Fruit fly (Drosophila melanogaster) whole organism, embryonic: ENCODE data around the gene CG15498.

Experiments used
- BEAF-32 ChIP-seq: fragments of 200-800 bp; sonication (Bioruptor generic); optimal IDR thresholded peaks from 3 replicates; lab custom pipeline; 2017; ENCODE audit warnings: missing biosample characterization, missing genetic modification characterization, mild to moderate bottlenecking, moderate library complexity, missing genetic modification reagents
- Blimp-1 ChIP-seq: fragments of 200-800 bp; sonication (Bioruptor generic); optimal IDR thresholded peaks from 3 replicates; lab custom pipeline; 2018; ENCODE audit warnings: missing biosample characterization, missing genetic modification characterization, mild to moderate bottlenecking, moderate library complexity, missing genetic modification reagents
- CG10147 ChIP-seq: fragments of 200-800 bp; sonication (Bioruptor generic); optimal IDR thresholded peaks from 2 replicates; lab custom pipeline; 2019; ENCODE audit warnings: missing biosample characterization, mild to moderate bottlenecking, missing genetic modification characterization, moderate library complexity
- CG11085 ChIP-seq: fragments of 200-800 bp; sonication (Bioruptor generic); IDR thresholded peaks from 2 replicates; pipeline ENCODE4 v1.3.6; 2022; ENCODE audit warnings: missing biosample characterization, missing genetic modification characterization
- CG11696 ChIP-seq: fragments of 200-800 bp; sonication (Bioruptor generic); IDR thresholded peaks from 2 replicates; pipeline ENCODE4 v1.3.6; 2022; ENCODE audit warnings: missing biosample characterization, missing genetic modification characterization
- CG12659 ChIP-seq: fragments of 200-800 bp; sonication (Bioruptor generic); optimal IDR thresholded peaks from 3 replicates; lab custom pipeline; 2017; ENCODE audit warnings: mild to moderate bottlenecking, missing biosample characterization, missing genetic modification reagents, missing genetic modification characterization
- CG12942 ChIP-seq: fragments of 200-800 bp; sonication (Bioruptor generic); optimal IDR thresholded peaks from 3 replicates; lab custom pipeline; 2016; ENCODE audit warnings: missing biosample characterization, missing genetic modification characterization
- CG14710 ChIP-seq: fragments of 200-800 bp; sonication (Bioruptor generic); optimal IDR thresholded peaks from 3 replicates; lab custom pipeline; 2019; ENCODE audit warnings: missing biosample characterization, mild to moderate bottlenecking, missing genetic modification characterization, moderate library complexity
- CG15601 ChIP-seq: fragments of 200-800 bp; sonication (Bioruptor generic); optimal IDR thresholded peaks from 3 replicates; lab custom pipeline; 2019; ENCODE audit warnings: missing biosample characterization, mild to moderate bottlenecking, missing genetic modification characterization, moderate library complexity
- CG1603 ChIP-seq: fragments of 200-800 bp; sonication (Bioruptor generic); optimal IDR thresholded peaks from 2 replicates; lab custom pipeline; 2019; ENCODE audit warnings: missing biosample characterization, mild to moderate bottlenecking, missing genetic modification characterization, moderate library complexity
- CG17359 ChIP-seq: fragments of 200-800 bp; sonication (Bioruptor generic); optimal IDR thresholded peaks from 3 replicates; lab custom pipeline; 2018; ENCODE audit warnings: missing biosample characterization, mild to moderate bottlenecking, missing genetic modification characterization, moderate library complexity
- CG18262 ChIP-seq: fragments of 200-800 bp; optimal IDR thresholded peaks from 3 replicates; lab custom pipeline; 2019; ENCODE audit warnings: missing biosample characterization, mild to moderate bottlenecking, missing genetic modification characterization, moderate library complexity
- CG1832 ChIP-seq: fragments of 200-800 bp; sonication (Bioruptor generic); optimal IDR thresholded peaks from 2 replicates; lab custom pipeline; 2017; ENCODE audit warnings: missing biosample characterization, mild to moderate bottlenecking, missing genetic modification characterization, inconsistent platforms
- CG2116 ChIP-seq: fragments of 200-800 bp; sonication (Bioruptor generic); optimal IDR thresholded peaks from 3 replicates; lab custom pipeline; 2018; ENCODE audit warnings: missing biosample characterization, mild to moderate bottlenecking, missing genetic modification characterization
- CG2712 ChIP-seq: fragments of 200-800 bp; optimal IDR thresholded peaks from 3 replicates; lab custom pipeline; 2019; ENCODE audit warnings: missing biosample characterization, mild to moderate bottlenecking, missing genetic modification characterization, moderate library complexity
- CG30403 ChIP-seq: fragments of 200-800 bp; sonication (Bioruptor generic); optimal IDR thresholded peaks from 3 replicates; lab custom pipeline; 2016; ENCODE audit warnings: missing biosample characterization, missing genetic modification characterization
- CG3407 ChIP-seq: fragments of 200-800 bp; sonication (Bioruptor generic); optimal IDR thresholded peaks from 2 replicates; lab custom pipeline; 2018; ENCODE audit warnings: missing biosample characterization, mild to moderate bottlenecking, missing genetic modification characterization
- CG4820 ChIP-seq: fragments of 200-800 bp; sonication (Bioruptor generic); optimal IDR thresholded peaks from 3 replicates; lab custom pipeline; 2016; ENCODE audit warnings: missing biosample characterization, missing genetic modification characterization
- CG6765 ChIP-seq: fragments of 200-800 bp; sonication (Bioruptor generic); optimal IDR thresholded peaks from 3 replicates; lab custom pipeline; 2017; ENCODE audit warnings: missing biosample characterization, mild to moderate bottlenecking, missing genetic modification characterization
- CG7786 ChIP-seq: fragments of 200-800 bp; sonication (Bioruptor generic); optimal IDR thresholded peaks from 2 replicates; lab custom pipeline; 2016; ENCODE audit warnings: missing biosample characterization, missing genetic modification characterization
- CG7963 ChIP-seq: fragments of 200-800 bp; sonication (Bioruptor generic); IDR thresholded peaks from 3 replicates; pipeline ENCODE4 v1.3.6; 2022; ENCODE audit warnings: missing biosample characterization, missing genetic modification characterization; ENCODE audit not compliant: partially characterized antibody
- CG8290 ChIP-seq, 3 experiments: fragments of 200-800 bp; sonication (Bioruptor generic); optimal IDR thresholded peaks; 2 replicates each; lab custom pipeline; 2016 to 2019; ENCODE audit warnings: missing biosample characterization in 3 of 3, missing genetic modification characterization in 3 of 3, mild to moderate bottlenecking in 2 of 3, moderate library complexity in 1 of 3
- CG8924 ChIP-seq: fragments of 200-800 bp; optimal IDR thresholded peaks from 3 replicates; lab custom pipeline; 2019; ENCODE audit warnings: missing biosample characterization, mild to moderate bottlenecking, missing genetic modification characterization, moderate library complexity
- Dek ChIP-seq: fragments of 200-800 bp; sonication (Bioruptor generic); optimal IDR thresholded peaks from 3 replicates; lab custom pipeline; 2019; ENCODE audit warnings: missing biosample characterization, mild to moderate bottlenecking, missing genetic modification characterization, moderate library complexity
- Dp ChIP-seq: fragments of 200-800 bp; sonication (Bioruptor generic); optimal IDR thresholded peaks from 2 replicates; lab custom pipeline; 2018; ENCODE audit warnings: missing biosample characterization, mild to moderate bottlenecking, missing genetic modification characterization, moderate library complexity
- Hr3 ChIP-seq: fragments of 200-800 bp; sonication (Bioruptor generic); optimal IDR thresholded peaks from 3 replicates; lab custom pipeline; 2016; ENCODE audit warnings: missing biosample characterization, missing genetic modification characterization
- Kr ChIP-seq: fragments of 200-800 bp; sonication (Bioruptor generic); optimal IDR thresholded peaks from 2 replicates; lab custom pipeline; 2017; ENCODE audit warnings: missing biosample characterization, mild to moderate bottlenecking, missing genetic modification characterization
- Optix ChIP-seq: fragments of 200-800 bp; sonication (Bioruptor generic); IDR thresholded peaks from 3 replicates; pipeline ENCODE4 v1.3.6; 2022; ENCODE audit warnings: missing biosample characterization, missing genetic modification characterization
- Six4 ChIP-seq: fragments of 200-800 bp; sonication (Bioruptor generic); optimal IDR thresholded peaks from 2 replicates; lab custom pipeline; 2016; ENCODE audit warnings: missing biosample characterization, missing genetic modification characterization
- Ssrp ChIP-seq: fragments of 200-800 bp; sonication (Bioruptor generic); optimal IDR thresholded peaks from 2 replicates; lab custom pipeline; 2018; ENCODE audit warnings: missing biosample characterization, mild to moderate bottlenecking, missing genetic modification characterization, moderate library complexity
- Vsx1 ChIP-seq: fragments of 200-800 bp; sonication (Bioruptor generic); optimal IDR thresholded peaks from 2 replicates; lab custom pipeline; 2017; ENCODE audit warnings: missing biosample characterization, mild to moderate bottlenecking, missing genetic modification characterization, missing genetic modification reagents
- Xbp1 ChIP-seq: fragments of 200-800 bp; sonication (Bioruptor generic); optimal IDR thresholded peaks from 3 replicates; lab custom pipeline; 2016; ENCODE audit warnings: missing biosample characterization, mild to moderate bottlenecking, missing genetic modification characterization
- az2 ChIP-seq: fragments of 200-800 bp; sonication (Bioruptor generic); optimal IDR thresholded peaks from 3 replicates; lab custom pipeline; 2016; ENCODE audit warnings: missing biosample characterization, missing genetic modification characterization
- bsh ChIP-seq, 2 experiments: fragments of 200-800 bp; sonication (Bioruptor generic); optimal IDR thresholded peaks; 2 replicates each; lab custom pipeline; 2017 to 2018; ENCODE audit warnings: mild to moderate bottlenecking in 2 of 2, missing biosample characterization in 2 of 2, missing genetic modification characterization in 2 of 2, moderate library complexity in 1 of 2
- ci ChIP-seq: fragments of 200-800 bp; sonication (Bioruptor generic); IDR thresholded peaks from 3 replicates; pipeline ENCODE4 v1.3.6; 2022; ENCODE audit warnings: missing biosample characterization, missing genetic modification characterization
- da ChIP-seq: fragments of 200-800 bp; sonication (Bioruptor generic); optimal IDR thresholded peaks from 2 replicates; lab custom pipeline; 2016; ENCODE audit warnings: missing biosample characterization, missing genetic modification characterization
- grau ChIP-seq: fragments of 200-800 bp; optimal IDR thresholded peaks from 3 replicates; lab custom pipeline; 2019; ENCODE audit warnings: missing biosample characterization, mild to moderate bottlenecking, missing genetic modification characterization, moderate library complexity
- ham ChIP-seq: fragments of 200-800 bp; sonication (Bioruptor generic); IDR thresholded peaks from 2 replicates; pipeline ENCODE4 v1.3.6; 2022; ENCODE audit warnings: missing biosample characterization, missing genetic modification characterization
- knrl ChIP-seq: fragments of 200-800 bp; sonication (Bioruptor generic); IDR thresholded peaks from 3 replicates; pipeline ENCODE4 v1.3.6; 2022; ENCODE audit warnings: missing biosample characterization, missing genetic modification characterization; ENCODE audit not compliant: partially characterized antibody
- lov ChIP-seq, 2 experiments: fragments of 200-800 bp in 1 of 2; fragments of >200 bp in 1 of 2; sonication (Bioruptor generic) in 1 of 2; IDR thresholded peaks in 1 of 2; optimal IDR thresholded peaks in 1 of 2; 2 replicates in 1 of 2; 3 replicates in 1 of 2; pipeline versions ENCODE4 v1.3.6 to Lab custom; 2017 to 2022; ENCODE audit warnings: missing biosample characterization in 1 of 2, missing genetic modification characterization in 1 of 2
- nerfin-1 ChIP-seq: fragments of 200-800 bp; sonication (Bioruptor generic); optimal IDR thresholded peaks from 3 replicates; lab custom pipeline; 2019; ENCODE audit warnings: missing biosample characterization, mild to moderate bottlenecking, missing genetic modification characterization, moderate library complexity
- sim ChIP-seq: fragments of 200-800 bp; sonication (Bioruptor generic); IDR thresholded peaks from 2 replicates; pipeline ENCODE4 v1.3.6; 2022; ENCODE audit warnings: missing biosample characterization, missing genetic modification characterization
- so ChIP-seq: fragments of 200-800 bp; sonication (Bioruptor generic); IDR thresholded peaks from 3 replicates; pipeline ENCODE4 v1.3.6; 2022; ENCODE audit warnings: missing biosample characterization, missing genetic modification characterization
- unpg ChIP-seq: fragments of 200-800 bp; sonication (Bioruptor generic); optimal IDR thresholded peaks from 3 replicates; lab custom pipeline; 2018; ENCODE audit warnings: missing biosample characterization, mild to moderate bottlenecking, missing genetic modification characterization, moderate library complexity
- wdn ChIP-seq: fragments of 200-800 bp; sonication (Bioruptor generic); IDR thresholded peaks from 2 replicates; pipeline ENCODE4 v1.3.6; 2022; ENCODE audit warnings: missing biosample characterization, missing genetic modification characterization
- wek ChIP-seq: fragments of 200-800 bp; sonication (Bioruptor generic); optimal IDR thresholded peaks from 3 replicates; lab custom pipeline; 2018; ENCODE audit warnings: missing biosample characterization, mild to moderate bottlenecking, missing genetic modification characterization, moderate library complexity
- wor ChIP-seq: fragments of 200-800 bp; sonication (Bioruptor generic); IDR thresholded peaks from 2 replicates; pipeline ENCODE4 v1.3.6; 2022; ENCODE audit warnings: missing biosample characterization, missing genetic modification characterization
- zfh2 ChIP-seq: fragments of 200-800 bp; sonication (Bioruptor generic); optimal IDR thresholded peaks from 2 replicates; lab custom pipeline; 2016; ENCODE audit warnings: missing biosample characterization, missing genetic modification characterization

Gene CG15498

DNA sequence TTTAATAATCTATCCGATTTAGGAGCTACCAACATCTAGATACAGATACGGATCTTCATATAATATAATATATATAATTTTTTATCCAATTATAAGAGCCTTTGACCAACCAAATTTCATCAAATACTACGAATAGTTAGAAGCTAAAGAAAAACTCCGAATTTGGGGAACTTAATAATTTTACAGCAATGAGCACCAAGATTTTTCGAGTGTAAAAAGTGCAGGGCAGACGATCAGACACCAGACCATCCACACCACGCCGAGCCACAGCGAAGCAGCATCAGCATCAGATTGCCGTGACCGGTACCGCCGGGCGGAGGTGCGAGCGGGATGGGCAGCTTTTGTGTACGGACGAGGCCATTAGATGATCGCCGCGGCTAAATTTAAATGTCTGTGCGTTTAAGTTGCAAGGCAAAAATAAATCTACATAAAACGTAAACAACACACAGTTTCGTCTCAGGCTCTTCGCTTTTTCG, 25.5 kb upstream of the CG15498 start (continued):
- TF ChIP-seq CG11696, result peak; percentile 54; the same call in 1 of the 2 replicates
- no peak for TF ChIP-seq CG11085 (GFP tag; lab: Robert Waterston, UW)
- peak; percentile 15 for TF ChIP-seq CG4820
- no peak for TF ChIP-seq wek
- no peak for TF ChIP-seq sim
- peak; percentile 45 for TF ChIP-seq unpg (GFP tag; lab: Kevin White, UChicago)
- peak; percentile 11 for TF ChIP-seq CG8924 (tag; lab: Kevin White, UChicago)
- TF ChIP-seq zfh2 (GFP tag; lab: Kevin White, UChicago), result no peak
- TF ChIP-seq Vsx1 (GFP tag; lab: Kevin White, UChicago), result no peak
- peak; percentile 44 to 54 for TF ChIP-seq bsh (GFP tag; optimal IDR thresholded peaks at IDR 0.05; lab: Kevin White, UChicago)
- no peak for TF ChIP-seq ham (GFP tag; lab: Robert Waterston, UW)
- TF ChIP-seq so (GFP tag; lab: Robert Waterston, UW), result peak; percentile 52; the same call in 1 of the 3 replicates
- TF ChIP-seq Dek, result peak; percentile 15
- TF ChIP-seq CG12659 (GFP tag; lab: Kevin White, UChicago), result peak; percentile 22
- no peak for TF ChIP-seq CG8290 (GFP tag; optimal IDR thresholded peaks at IDR 0.05; lab: Kevin White, UChicago)
- TF ChIP-seq CG8290 (tag; optimal IDR thresholded peaks at IDR 0.05; lab: Kevin White, UChicago), result peak in 1 of 2 experiments; percentile 31
- no peak for TF ChIP-seq CG2116 (GFP tag; lab: Kevin White, UChicago)
- no peak for TF ChIP-seq wor
- peak; percentile 42 for TF ChIP-seq Blimp-1
- TF ChIP-seq BEAF-32 (GFP tag; lab: Kevin White, UChicago), result no peak
- TF ChIP-seq nerfin-1 (tag; lab: Kevin White, UChicago), result no peak
- TF ChIP-seq CG7963, result no peak
- TF ChIP-seq CG7786, result no peak
- no peak for TF ChIP-seq CG6765 (GFP tag; lab: Kevin White, UChicago)
- 0 out of 3 replicates have a peak, but pooled peaks have one; percentile 28 for TF ChIP-seq ci (GFP tag; lab: Robert Waterston, UW)
- TF ChIP-seq CG1603 (tag; lab: Kevin White, UChicago), result no peak
- 0 out of 3 replicates have a peak, but pooled peaks have one; percentile 25 for TF ChIP-seq Optix (GFP tag; lab: Robert Waterston, UW)
- TF ChIP-seq CG14710 (tag; lab: Kevin White, UChicago), result peak; percentile 40
- peak; percentile 9 for TF ChIP-seq CG3407 (GFP tag; lab: Kevin White, UChicago)
- no peak for TF ChIP-seq lov (optimal IDR thresholded peaks at IDR 0.05; lab: Kevin White, UChicago)
- TF ChIP-seq lov (GFP tag; IDR thresholded peaks at IDR 0.05; lab: Robert Waterston, UW), result 0 out of 3 replicates have a peak, but pooled peaks have one; percentile 19
- peak; percentile 41 for TF ChIP-seq CG1832 (GFP tag; lab: Kevin White, UChicago)
- TF ChIP-seq Hr3 (GFP tag; lab: Kevin White, UChicago), result peak; percentile 32
- TF ChIP-seq CG30403 (GFP tag; lab: Kevin White, UChicago), result peak; percentile 44
- peak; percentile 47 for TF ChIP-seq az2
- TF ChIP-seq Ssrp (tag; lab: Kevin White, UChicago), result peak; percentile 50
- TF ChIP-seq CG10147 (GFP tag; lab: Kevin White, UChicago), result no peak
- TF ChIP-seq CG15601 (tag; lab: Kevin White, UChicago), result peak; percentile 39
- no peak for TF ChIP-seq da
- peak; percentile 77 for TF ChIP-seq CG18262
- TF ChIP-seq Xbp1, result peak; percentile 5
- no peak for TF ChIP-seq Dp (GFP tag; lab: Kevin White, UChicago)
- TF ChIP-seq Kr, result no peak
- TF ChIP-seq wdn (GFP tag; lab: Robert Waterston, UW), result no peak
- peak; percentile 20 for TF ChIP-seq CG12942 (GFP tag; lab: Kevin White, UChicago)
- TF ChIP-seq CG17359 (tag; lab: Kevin White, UChicago), result peak; percentile 43
- peak; percentile 67 for TF ChIP-seq CG2712 (tag; lab: Kevin White, UChicago)
- TF ChIP-seq Six4 (GFP tag; lab: Kevin White, UChicago), result peak; percentile 20
- TF ChIP-seq knrl (GFP tag; lab: Robert Waterston, UW), result 0 out of 3 replicates have a peak, but pooled peaks have one; percentile 14
- peak; percentile 45 for TF ChIP-seq grau
